Fruit fly (Drosophila melanogaster): ENCODE data around the gene indra.

Gene indra

dm6 chr3L:1307005-1307632, 35.1 kb downstream of the indra start, which contains the start of the genes Ctr9 and Nt5a (continued):
- TF ChIP-seq CG15479 (GFP tag; optimal IDR thresholded peaks at IDR 0.05) = peak; percentile 63
- no peak for TF ChIP-seq wdn (GFP tag; IDR thresholded peaks at IDR 0.05)
- peak; percentile 36 for TF ChIP-seq Fer3 (tag; optimal IDR thresholded peaks at IDR 0.05)
- peak; percentile 84 for TF ChIP-seq MESR4 (GFP tag; optimal IDR thresholded peaks at IDR 0.05)
- TF ChIP-seq YL-1 (GFP tag; optimal IDR thresholded peaks at IDR 0.05) = peak; percentile 91
- TF ChIP-seq schlank (tag; optimal IDR thresholded peaks at IDR 0.05) = no peak
- TF ChIP-seq CG15011 (GFP tag; optimal IDR thresholded peaks at IDR 0.05) = no peak
- TF ChIP-seq Tbp (GFP tag; optimal IDR thresholded peaks at IDR 0.05) = no peak
- no peak for TF ChIP-seq HLHmδ (GFP tag; optimal IDR thresholded peaks at IDR 0.05)
- no peak for TF ChIP-seq h (optimal IDR thresholded peaks at IDR 0.05)
- TF ChIP-seq CG7271 (tag; optimal IDR thresholded peaks at IDR 0.05) = no peak
- TF ChIP-seq sens (GFP tag) = peak; percentile 93
- TF ChIP-seq slbo (GFP tag; IDR thresholded peaks at IDR 0.05) = peak; percentile 80
- peak; percentile 37 for TF ChIP-seq CG17186 (GFP tag; optimal IDR thresholded peaks at IDR 0.05)
- TF ChIP-seq mld (GFP tag; IDR thresholded peaks at IDR 0.05; ENCODE audit: partially characterized antibody) = peak; percentile 10; the same call in 1 of the 3 replicates
- peak; percentile 15 for TF ChIP-seq CG8944 (GFP tag; optimal IDR thresholded peaks at IDR 0.05)
- TF ChIP-seq CG8388 (GFP tag; optimal IDR thresholded peaks at IDR 0.05) = peak; percentile 27
- TF ChIP-seq H2.0 (GFP tag; IDR thresholded peaks at IDR 0.05) = 0 out of 2 replicates have a peak, but pooled peaks have one; percentile 28
- TF ChIP-seq sd (tag; optimal IDR thresholded peaks at IDR 0.05) = peak; percentile 40
- peak; percentile 14 for TF ChIP-seq CG12942 (GFP tag; optimal IDR thresholded peaks at IDR 0.05)
- no peak for TF ChIP-seq so (GFP tag; IDR thresholded peaks at IDR 0.05)
- no peak for TF ChIP-seq CG11723 (GFP tag; optimal IDR thresholded peaks at IDR 0.05)
- no peak for TF ChIP-seq CG4404 (GFP tag; IDR thresholded peaks at IDR 0.05)
- TF ChIP-seq esg (GFP tag; conservative IDR thresholded peaks at IDR 0.05) = no peak
- no peak; the same call in 1 of the 2 replicates for TF ChIP-seq seq (GFP tag; IDR thresholded peaks at IDR 0.05)
- peak; percentile 71 for TF ChIP-seq vfl (GFP tag; optimal IDR thresholded peaks at IDR 0.05)
- TF ChIP-seq GATAe (GFP tag; conservative IDR thresholded peaks at IDR 0.05) = no peak
- TF ChIP-seq fd96Cb (tag; optimal IDR thresholded peaks at IDR 0.05) = no peak
- no peak for TF ChIP-seq Rx (GFP tag; IDR thresholded peaks at IDR 0.05)
- peak; percentile 8 for TF ChIP-seq Nf-YB (GFP tag; optimal IDR thresholded peaks at IDR 0.05)
- TF ChIP-seq ham (GFP tag; IDR thresholded peaks at IDR 0.05) = no peak
- no peak for TF ChIP-seq trh (GFP tag; optimal IDR thresholded peaks at IDR 0.05)
- TF ChIP-seq fd102C (GFP tag; optimal IDR thresholded peaks at IDR 0.05) = no peak
- TF ChIP-seq CG11456 (GFP tag; IDR thresholded peaks at IDR 0.05) = peak; percentile 81
- no peak for TF ChIP-seq CG8359 (GFP tag; optimal IDR thresholded peaks at IDR 0.05; ENCODE audit: borderline replicate concordance)
- peak; percentile 2 for TF ChIP-seq CG8089 (GFP tag; optimal IDR thresholded peaks at IDR 0.05)
- TF ChIP-seq fu2 (GFP tag; optimal IDR thresholded peaks at IDR 0.05) = peak; percentile 60
- peak; percentile 42 for TF ChIP-seq CG7987 (GFP tag; optimal IDR thresholded peaks at IDR 0.05)
- TF ChIP-seq HLH4C (GFP tag; IDR thresholded peaks at IDR 0.05; ENCODE audit: partially characterized antibody) = peak; percentile 72
- TF ChIP-seq disco-r (GFP tag; optimal IDR thresholded peaks at IDR 0.05) = no peak
- no peak for TF ChIP-seq dimm (GFP tag; IDR thresholded peaks at IDR 0.05)
- TF ChIP-seq sc (optimal IDR thresholded peaks at IDR 0.05) = no peak
- no peak for TF ChIP-seq sc (GFP tag; optimal IDR thresholded peaks at IDR 0.05)
- TF ChIP-seq cas (GFP tag; IDR thresholded peaks at IDR 0.05) = peak; percentile 59; the same call in 1 of the 2 replicates
- TF ChIP-seq CG7786 (GFP tag; optimal IDR thresholded peaks at IDR 0.05) = peak; percentile 52
- no peak for TF ChIP-seq Vsx1 (GFP tag; optimal IDR thresholded peaks at IDR 0.05)
- no peak for TF ChIP-seq ap (GFP tag; IDR thresholded peaks at IDR 0.05)
- TF ChIP-seq Jarid2 (GFP tag; optimal IDR thresholded peaks at IDR 0.05) = no peak
- no peak for TF ChIP-seq oc (tag; optimal IDR thresholded peaks at IDR 0.05)
- no peak for TF ChIP-seq CG10321 (GFP tag; IDR thresholded peaks at IDR 0.05)
- peak; percentile 28 for TF ChIP-seq da (GFP tag; optimal IDR thresholded peaks at IDR 0.05)

Measured in whole organism, embryonic.